Fruit fly (Drosophila melanogaster): ENCODE measurements around the gene Cdc7.
A peak's percentile ranks its signal among the peaks of the same experiment; 100 is the strongest.

Cdc7 gene

dm6 chrX:6617372-6617771, 37.0 kb upstream of the Cdc7 start:
- TF ChIP-seq dl (GFP tag; optimal IDR thresholded peaks at IDR 0.05; ENCODE audit: insufficient read depth in 1 of 2, partially characterized antibody in 2 of 2) = no peak
- no peak for TF ChIP-seq Vsx2 (GFP tag; optimal IDR thresholded peaks at IDR 0.05; ENCODE audit: partially characterized antibody)
- no peak for TF ChIP-seq Dfd (GFP tag; optimal IDR thresholded peaks at IDR 0.05)
- TF ChIP-seq CrebA (GFP tag; optimal IDR thresholded peaks at IDR 0.05; ENCODE audit: borderline replicate concordance) = no peak
- no peak for TF ChIP-seq Myc (optimal IDR thresholded peaks at IDR 0.05)
- no peak for TF ChIP-seq rgr (GFP tag; optimal IDR thresholded peaks at IDR 0.05)
- no peak for TF ChIP-seq Hnf4 (GFP tag; optimal IDR thresholded peaks at IDR 0.05)
- TF ChIP-seq Sp1 (GFP tag; optimal IDR thresholded peaks at IDR 0.05) = no peak
- no peak for TF ChIP-seq sage (GFP tag; optimal IDR thresholded peaks at IDR 0.05)

- TF ChIP-seq CrebA (GFP tag; optimal IDR thresholded peaks at IDR 0.05; ENCODE audit: borderline replicate concordance) (no peak), sv (GFP tag; optimal IDR thresholded peaks at IDR 0.05) (peak; percentile 18)
Observed at dm6 chrX:6621566-6622006, 32.8 kb upstream of the Cdc7 start.

DNA sequence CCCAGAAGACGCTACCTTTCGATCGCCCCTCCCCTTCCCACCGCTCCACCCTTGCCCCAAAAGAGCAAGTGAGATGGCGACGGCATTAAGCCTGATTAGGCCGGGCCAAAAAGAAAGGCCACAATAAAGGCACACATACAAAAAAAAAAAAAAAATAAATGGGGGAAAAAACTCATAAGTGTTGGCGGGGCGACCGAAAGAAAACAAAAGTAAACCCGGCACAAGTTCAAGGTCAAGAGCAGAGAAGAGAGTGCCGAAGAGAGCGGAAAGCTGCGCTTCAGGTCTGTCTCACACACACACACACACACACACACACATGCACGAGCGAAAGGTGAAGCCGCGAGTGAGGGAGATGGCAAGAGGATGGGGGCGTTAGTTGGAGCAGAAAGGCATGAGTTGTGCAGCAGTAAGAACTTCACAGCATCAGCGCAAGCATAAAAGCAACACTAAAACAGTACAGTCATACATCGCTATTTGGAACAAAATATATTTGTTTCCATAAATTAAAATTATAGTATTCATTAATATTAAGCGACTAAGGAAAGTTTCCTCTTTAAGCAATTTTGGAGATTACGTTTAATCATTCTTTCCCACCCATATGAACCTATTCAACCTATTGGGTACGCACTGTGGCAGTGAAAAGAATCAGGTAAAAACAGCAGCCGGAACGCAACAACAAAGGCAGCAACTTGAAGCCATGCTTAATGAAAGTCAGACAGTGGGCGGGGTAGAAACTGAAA, 30.2 kb upstream of the Cdc7 start:
- TF ChIP-seq Hr78 (GFP tag; optimal IDR thresholded peaks at IDR 0.05) = no peak
- peak; percentile 64 for TF ChIP-seq CG9705 (GFP tag; optimal IDR thresholded peaks at IDR 0.05)
- peak; percentile 86 for TF ChIP-seq rgr (GFP tag; optimal IDR thresholded peaks at IDR 0.05)
- peak; percentile 82 for TF ChIP-seq psq (GFP tag; optimal IDR thresholded peaks at IDR 0.05)
- no peak for TF ChIP-seq sv (GFP tag; optimal IDR thresholded peaks at IDR 0.05)
- TF ChIP-seq HLH106 (tag; optimal IDR thresholded peaks at IDR 0.05) = peak; percentile 90
- peak; percentile 72 for TF ChIP-seq br (GFP tag; optimal IDR thresholded peaks at IDR 0.05)
- TF ChIP-seq lola (GFP tag; optimal IDR thresholded peaks at IDR 0.05) = no peak
- TF ChIP-seq woc (GFP tag; optimal IDR thresholded peaks at IDR 0.05) = peak; percentile 89
- TF ChIP-seq Abd-B (GFP tag; optimal IDR thresholded peaks at IDR 0.05) = no peak
- TF ChIP-seq dsf (GFP tag; optimal IDR thresholded peaks at IDR 0.05; ENCODE audit: borderline replicate concordance) = no peak
- TF ChIP-seq Mio (GFP tag; optimal IDR thresholded peaks at IDR 0.05) = no peak
- peak; percentile 28 for TF ChIP-seq Rel (GFP tag; optimal IDR thresholded peaks at IDR 0.05)
- TF ChIP-seq Rel (tag; optimal IDR thresholded peaks at IDR 0.05) = peak; percentile 48
- no peak for TF ChIP-seq Myc (optimal IDR thresholded peaks at IDR 0.05)
- peak; percentile 90 for TF ChIP-seq OdsH (GFP tag; optimal IDR thresholded peaks at IDR 0.05)
- peak; percentile 83 for TF ChIP-seq Hnf4 (GFP tag; optimal IDR thresholded peaks at IDR 0.05)
- peak; percentile 79 for TF ChIP-seq sage (GFP tag; optimal IDR thresholded peaks at IDR 0.05)
- no peak for TF ChIP-seq Dfd (GFP tag; optimal IDR thresholded peaks at IDR 0.05)
- TF ChIP-seq jim (GFP tag; optimal IDR thresholded peaks at IDR 0.05) = no peak
- TF ChIP-seq CrebA (GFP tag; optimal IDR thresholded peaks at IDR 0.05; ENCODE audit: borderline replicate concordance) = no peak
- peak; percentile 73 for TF ChIP-seq tai (GFP tag; optimal IDR thresholded peaks at IDR 0.05)
- TF ChIP-seq ey (GFP tag; optimal IDR thresholded peaks at IDR 0.05) = peak; percentile 84
- peak; percentile 87 for TF ChIP-seq h (GFP tag; optimal IDR thresholded peaks at IDR 0.05)
- TF ChIP-seq Dif (GFP tag; optimal IDR thresholded peaks at IDR 0.05; ENCODE audit: partially characterized antibody) = no peak
- TF ChIP-seq Jra (GFP tag; optimal IDR thresholded peaks at IDR 0.05) = peak; percentile 55
- TF ChIP-seq Hr83 (GFP tag; optimal IDR thresholded peaks at IDR 0.05; ENCODE audit: poor library complexity, severe bottlenecking) = no peak
- TF ChIP-seq dl (GFP tag; optimal IDR thresholded peaks at IDR 0.05; ENCODE audit: insufficient read depth in 1 of 2, partially characterized antibody in 2 of 2) = peak in 1 of 2 experiments; percentile 3
- TF ChIP-seq Vsx2 (GFP tag; optimal IDR thresholded peaks at IDR 0.05; ENCODE audit: partially characterized antibody) = no peak
- TF ChIP-seq N (GFP tag; optimal IDR thresholded peaks at IDR 0.05) = no peak
- no peak for TF ChIP-seq GATAd (GFP tag; optimal IDR thresholded peaks at IDR 0.05)
- peak in 1 of 2 experiments; percentile 87 for TF ChIP-seq foxo (GFP tag; optimal IDR thresholded peaks at IDR 0.05)
- TF ChIP-seq dmrt93B (GFP tag; optimal IDR thresholded peaks at IDR 0.05) = peak; percentile 71
- TF ChIP-seq fru (GFP tag; optimal IDR thresholded peaks at IDR 0.05) = peak; percentile 81
- TF ChIP-seq pan (optimal IDR thresholded peaks at IDR 0.05) = no peak
- peak; percentile 61 for TF ChIP-seq CG32264 (GFP tag; optimal IDR thresholded peaks at IDR 0.05)
- peak; percentile 84 for TF ChIP-seq brk (GFP tag; optimal IDR thresholded peaks at IDR 0.05)
- TF ChIP-seq usp (GFP tag; optimal IDR thresholded peaks at IDR 0.05) = no peak
- peak; percentile 89 for TF ChIP-seq Sp1 (GFP tag; optimal IDR thresholded peaks at IDR 0.05)

All from whole organism, wandering third instar larva.